Fruit fly (Drosophila melanogaster): Measurements from ENCODE around the gene MetRS-m.

MetRS-m gene

dm6 chr3R:14279311-14279998 lies 19.7 kb upstream of the MetRS-m start (continued):
- TF ChIP-seq BtbVII (GFP tag; optimal IDR thresholded peaks at IDR 0.05) (no peak), Ets97D (GFP tag; optimal IDR thresholded peaks at IDR 0.05) (no peak), Dfd (GFP tag; optimal IDR thresholded peaks at IDR 0.05) (peak in 1 of 2 experiments; percentile 39), CG9817 (tag; optimal IDR thresholded peaks at IDR 0.05) (no peak), sc (optimal IDR thresholded peaks at IDR 0.05) (no peak), sc (GFP tag; optimal IDR thresholded peaks at IDR 0.05) (no peak), H15 (GFP tag; IDR thresholded peaks at IDR 0.05) (no peak), CTCF (GFP tag; optimal IDR thresholded peaks at IDR 0.05) (no peak), so (GFP tag; IDR thresholded peaks at IDR 0.05) (no peak), Usf (GFP tag; optimal IDR thresholded peaks at IDR 0.05) (no peak), CG15479 (GFP tag; optimal IDR thresholded peaks at IDR 0.05) (no peak), bsh (GFP tag; optimal IDR thresholded peaks at IDR 0.05) (no peak), twi (tag; optimal IDR thresholded peaks at IDR 0.05) (no peak), ham (GFP tag; IDR thresholded peaks at IDR 0.05) (no peak), CG11093 (GFP tag; IDR thresholded peaks at IDR 0.05) (no peak), Drgx (GFP tag; IDR thresholded peaks at IDR 0.05) (0 out of 2 replicates have a peak, but pooled peaks have one; percentile 41), Dp (GFP tag; optimal IDR thresholded peaks at IDR 0.05) (no peak), Side (GFP tag; optimal IDR thresholded peaks at IDR 0.05) (no peak), cg (GFP tag; optimal IDR thresholded peaks at IDR 0.05) (peak; percentile 57), ems (GFP tag; optimal IDR thresholded peaks at IDR 0.05) (no peak), CG4617 (GFP tag; optimal IDR thresholded peaks at IDR 0.05; ENCODE audit: borderline replicate concordance) (no peak), Dip2 (GFP tag; IDR thresholded peaks at IDR 0.05) (no peak), Fer3 (tag; optimal IDR thresholded peaks at IDR 0.05) (no peak), CG2202 (tag; optimal IDR thresholded peaks at IDR 0.05) (no peak), ase (GFP tag; IDR thresholded peaks at IDR 0.05) (no peak), Hr78 (GFP tag; optimal IDR thresholded peaks at IDR 0.05) (no peak), sens-2 (GFP tag; IDR thresholded peaks at IDR 0.05) (no peak), az2 (GFP tag; optimal IDR thresholded peaks at IDR 0.05) (no peak), Dip3 (GFP tag; optimal IDR thresholded peaks at IDR 0.05) (no peak), jigr1 (GFP tag; IDR thresholded peaks at IDR 0.05) (no peak), NfI (GFP tag; optimal IDR thresholded peaks at IDR 0.05) (no peak), CG13424 (tag; optimal IDR thresholded peaks at IDR 0.05) (peak; percentile 35), inv (GFP tag; IDR thresholded peaks at IDR 0.05; ENCODE audit: partially characterized antibody) (no peak), CG3838 (GFP tag; optimal IDR thresholded peaks at IDR 0.05) (no peak), CG3847 (GFP tag; IDR thresholded peaks at IDR 0.05) (no peak), her (GFP tag; optimal IDR thresholded peaks at IDR 0.05) (no peak), Atf6 (GFP tag; IDR thresholded peaks at IDR 0.05) (no peak), phol (tag; optimal IDR thresholded peaks at IDR 0.05) (peak; percentile 21), HLH4C (GFP tag; IDR thresholded peaks at IDR 0.05; ENCODE audit: partially characterized antibody) (no peak), E2f1 (GFP tag; IDR thresholded peaks at IDR 0.05) (no peak), dpn (GFP tag; optimal IDR thresholded peaks at IDR 0.05) (no peak), CG11504 (tag; optimal IDR thresholded peaks at IDR 0.05) (peak; percentile 62), CG14667 (GFP tag; IDR thresholded peaks at IDR 0.05) (no peak), gsb (GFP tag; IDR thresholded peaks at IDR 0.05) (no peak), fu2 (GFP tag; optimal IDR thresholded peaks at IDR 0.05) (no peak), org-1 (GFP tag; optimal IDR thresholded peaks at IDR 0.05) (no peak), CG10366 (GFP tag; IDR thresholded peaks at IDR 0.05) (no peak), gcm (GFP tag; optimal IDR thresholded peaks at IDR 0.05) (no peak), CG14860 (GFP tag; IDR thresholded peaks at IDR 0.05; ENCODE audit: partially characterized antibody) (no peak), CG16863 (GFP tag; optimal IDR thresholded peaks at IDR 0.05) (no peak), Vsx1 (GFP tag; optimal IDR thresholded peaks at IDR 0.05) (no peak)

All from whole organism, embryonic.